Fruit fly (Drosophila melanogaster) whole organism, embryonic: ENCODE results near the gene NT1.

Experiments
- Aef1 ChIP-seq: fragments of 200-800 bp; sonication (Bioruptor generic); IDR thresholded peaks from 3 replicates; pipeline ENCODE4 v1.3.6; 2022; ENCODE audit warnings: missing biosample characterization, missing genetic modification characterization
- Antp ChIP-seq: fragments of 200-800 bp; sonication (Bioruptor generic); optimal IDR thresholded peaks from 3 replicates; lab custom pipeline; 2016; ENCODE audit warnings: missing biosample characterization, missing genetic modification characterization
- Asciz ChIP-seq: fragments of 200-800 bp; sonication (Bioruptor generic); optimal IDR thresholded peaks from 2 replicates; lab custom pipeline; 2017; ENCODE audit warnings: missing biosample characterization, mild to moderate bottlenecking, missing genetic modification characterization, missing genetic modification reagents
- Atf6 ChIP-seq: fragments of 200-800 bp; sonication (Bioruptor generic); IDR thresholded peaks from 2 replicates; pipeline ENCODE4 v1.3.6; 2022; ENCODE audit warnings: missing biosample characterization, missing genetic modification characterization
- CG10274 ChIP-seq: fragments of 200-800 bp; sonication (Bioruptor generic); optimal IDR thresholded peaks from 3 replicates; lab custom pipeline; 2017; ENCODE audit warnings: missing biosample characterization, mild to moderate bottlenecking, missing genetic modification characterization
- CG10979 ChIP-seq: fragments of 200-800 bp; sonication (Bioruptor generic); optimal IDR thresholded peaks from 2 replicates; lab custom pipeline; 2018; ENCODE audit warnings: missing biosample characterization, mild to moderate bottlenecking, missing genetic modification characterization, moderate library complexity
- CG12659 ChIP-seq: fragments of 200-800 bp; sonication (Bioruptor generic); optimal IDR thresholded peaks from 3 replicates; lab custom pipeline; 2017; ENCODE audit warnings: mild to moderate bottlenecking, missing biosample characterization, missing genetic modification reagents, missing genetic modification characterization
- CG1602 ChIP-seq: fragments of 200-800 bp; sonication (Bioruptor generic); optimal IDR thresholded peaks from 3 replicates; lab custom pipeline; 2016; ENCODE audit warnings: missing biosample characterization, missing genetic modification characterization
- CG17612 ChIP-seq: fragments of 200-800 bp; sonication (Bioruptor generic); IDR thresholded peaks from 2 replicates; pipeline ENCODE4 v1.3.6; 2022; ENCODE audit warnings: missing biosample characterization, missing genetic modification characterization
- CG17802 ChIP-seq: fragments of 200-800 bp; sonication (Bioruptor generic); optimal IDR thresholded peaks from 2 replicates; lab custom pipeline; 2018; ENCODE audit warnings: missing biosample characterization, mild to moderate bottlenecking, missing genetic modification characterization, moderate library complexity
- CG18011 ChIP-seq: fragments of 200-800 bp; sonication (Bioruptor generic); optimal IDR thresholded peaks from 2 replicates; lab custom pipeline; 2017; ENCODE audit warnings: missing biosample characterization, missing genetic modification characterization, mild to moderate bottlenecking, moderate library complexity, missing genotype
- CG18619 ChIP-seq: fragments of 200-800 bp; sonication (Bioruptor generic); optimal IDR thresholded peaks from 3 replicates; lab custom pipeline; 2017; ENCODE audit warnings: missing biosample characterization, mild to moderate bottlenecking, missing genetic modification characterization
- CG2202 ChIP-seq: fragments of 200-800 bp; sonication (Bioruptor generic); optimal IDR thresholded peaks from 2 replicates; lab custom pipeline; 2018; ENCODE audit warnings: missing biosample characterization, mild to moderate bottlenecking, missing genetic modification characterization
- CG33213 ChIP-seq: fragments of 200-800 bp; sonication (Bioruptor generic); optimal IDR thresholded peaks from 3 replicates; lab custom pipeline; 2016; ENCODE audit warnings: missing biosample characterization, missing genetic modification characterization
- CG34422 ChIP-seq: fragments of 200-800 bp; sonication (Bioruptor generic); IDR thresholded peaks from 3 replicates; pipeline ENCODE4 v1.3.6; 2022; ENCODE audit warnings: missing biosample characterization, missing genetic modification characterization
- CG4328 ChIP-seq: fragments of 200-800 bp; sonication (Bioruptor generic); optimal IDR thresholded peaks from 3 replicates; lab custom pipeline; 2017; ENCODE audit warnings: missing biosample characterization, missing genetic modification reagents, missing genetic modification characterization
- CG6254 ChIP-seq: fragments of 200-800 bp; sonication (Bioruptor generic); optimal IDR thresholded peaks from 3 replicates; lab custom pipeline; 2017; ENCODE audit warnings: mild to moderate bottlenecking, missing biosample characterization, missing genetic modification reagents, missing genetic modification characterization
- CG6654 ChIP-seq: fragments of 200-800 bp; sonication (Bioruptor generic); optimal IDR thresholded peaks from 2 replicates; lab custom pipeline; 2017; ENCODE audit warnings: missing biosample characterization, mild to moderate bottlenecking, missing genetic modification characterization
- CG7839 ChIP-seq: fragments of 200-800 bp; sonication (Bioruptor generic); optimal IDR thresholded peaks from 3 replicates; lab custom pipeline; 2018; ENCODE audit warnings: missing biosample characterization, mild to moderate bottlenecking, missing genetic modification characterization, moderate library complexity
- CG9609 ChIP-seq: fragments of 200-800 bp; sonication (Bioruptor generic); optimal IDR thresholded peaks from 3 replicates; lab custom pipeline; 2016; ENCODE audit warnings: missing biosample characterization, missing genetic modification characterization
- CG9817 ChIP-seq: fragments of 200-800 bp; sonication (Bioruptor generic); optimal IDR thresholded peaks from 2 replicates; lab custom pipeline; 2018; ENCODE audit warnings: missing biosample characterization, mild to moderate bottlenecking, missing genetic modification characterization, moderate library complexity
- CG9876 ChIP-seq: fragments of 200-800 bp; sonication (Bioruptor generic); optimal IDR thresholded peaks from 2 replicates; lab custom pipeline; 2016; ENCODE audit warnings: missing biosample characterization, missing genetic modification characterization
- Camta ChIP-seq: fragments of 200-800 bp; sonication (Bioruptor generic); optimal IDR thresholded peaks from 2 replicates; lab custom pipeline; 2016; ENCODE audit warnings: missing biosample characterization, missing genetic modification characterization
- Deaf1 ChIP-seq: fragments of 200-800 bp; optimal IDR thresholded peaks from 3 replicates; lab custom pipeline; 2019; ENCODE audit warnings: missing biosample characterization, mild to moderate bottlenecking, missing genetic modification characterization, moderate library complexity
- Gug ChIP-seq: fragments of 200-800 bp; sonication (Bioruptor generic); IDR thresholded peaks from 4 replicates; pipeline ENCODE4 v1.3.6; 2022; ENCODE audit warnings: missing biosample characterization, missing genetic modification characterization
- H15 ChIP-seq: fragments of 200-800 bp; sonication (Bioruptor generic); IDR thresholded peaks from 3 replicates; pipeline ENCODE4 v1.3.6; 2022; ENCODE audit warnings: missing biosample characterization, missing genetic modification characterization
- H2.0 ChIP-seq: fragments of 200-800 bp; sonication (Bioruptor generic); IDR thresholded peaks from 2 replicates; pipeline ENCODE4 v1.3.6; 2022; ENCODE audit warnings: missing biosample characterization, missing genetic modification characterization
- Hr78 ChIP-seq, 2 experiments: fragments of 200-800 bp in 1 of 2; fragments of >200 bp in 1 of 2; sonication (Bioruptor generic) in 1 of 2; optimal IDR thresholded peaks; 2 replicates each; lab custom pipeline; 2017 to 2019; ENCODE audit warnings: missing biosample characterization in 2 of 2, missing genetic modification characterization in 2 of 2, mild to moderate bottlenecking in 1 of 2, moderate library complexity in 1 of 2
- Kr ChIP-seq: fragments of 200-800 bp; sonication (Bioruptor generic); optimal IDR thresholded peaks from 2 replicates; lab custom pipeline; 2017; ENCODE audit warnings: missing biosample characterization, mild to moderate bottlenecking, missing genetic modification characterization
- Lhr ChIP-seq: fragments of 200-800 bp; sonication (Bioruptor generic); optimal IDR thresholded peaks from 3 replicates; lab custom pipeline; 2017; ENCODE audit warnings: mild to moderate bottlenecking, missing biosample characterization, missing genetic modification reagents, missing genetic modification characterization
- Lpt ChIP-seq: fragments of >200 bp; optimal IDR thresholded peaks from 2 replicates; lab custom pipeline; 2018; ENCODE audit warnings: missing biosample characterization, missing genetic modification characterization
- Poxn ChIP-seq: fragments of 200-800 bp; sonication (Bioruptor generic); IDR thresholded peaks from 2 replicates; pipeline ENCODE4 v1.3.6; 2022; ENCODE audit warnings: missing biosample characterization, missing genetic modification characterization
- Rfx ChIP-seq: fragments of 200-800 bp; sonication (Bioruptor generic); IDR thresholded peaks from 2 replicates; pipeline ENCODE4 v1.3.6; 2022; ENCODE audit warnings: missing biosample characterization, missing genetic modification characterization
- Spps ChIP-seq: fragments of 200-800 bp; sonication (Bioruptor generic); optimal IDR thresholded peaks from 2 replicates; lab custom pipeline; 2018; ENCODE audit warnings: missing biosample characterization, mild to moderate bottlenecking, missing genetic modification characterization
- Stat92E ChIP-seq, 3 experiments: fragments of >200 bp in 2 of 3; fragments of 200-800 bp in 1 of 3; sonication (Bioruptor generic) in 1 of 3; optimal IDR thresholded peaks; 2 replicates each; lab custom pipeline; 2017 to 2019; ENCODE audit warnings: missing biosample characterization in 3 of 3, missing genetic modification characterization in 3 of 3, mild to moderate bottlenecking in 1 of 3, moderate library complexity in 1 of 3
- abd-A ChIP-seq: fragments of 200-800 bp; sonication (Bioruptor generic); optimal IDR thresholded peaks from 3 replicates; lab custom pipeline; 2019; ENCODE audit warnings: missing biosample characterization, mild to moderate bottlenecking, missing genetic modification characterization, moderate library complexity
- ac ChIP-seq: fragments of 200-800 bp; sonication (Bioruptor generic); optimal IDR thresholded peaks from 3 replicates; lab custom pipeline; 2017; ENCODE audit warnings: missing biosample characterization, mild to moderate bottlenecking, missing genetic modification characterization
- btn ChIP-seq: fragments of 200-800 bp; sonication (Bioruptor generic); optimal IDR thresholded peaks from 2 replicates; lab custom pipeline; 2016; ENCODE audit warnings: missing biosample characterization, missing genetic modification characterization
- crp ChIP-seq, 2 experiments: fragments of 200-800 bp; sonication (Bioruptor generic); optimal IDR thresholded peaks; 2 replicates in 1 of 2; 3 replicates in 1 of 2; lab custom pipeline; 2017; ENCODE audit warnings: missing biosample characterization in 2 of 2, missing genetic modification characterization in 2 of 2, mild to moderate bottlenecking in 1 of 2, moderate library complexity in 1 of 2
- her ChIP-seq: fragments of 200-800 bp; sonication (Bioruptor generic); optimal IDR thresholded peaks from 2 replicates; lab custom pipeline; 2016; ENCODE audit warnings: missing biosample characterization, missing genetic modification characterization
- jumu ChIP-seq: fragments of 200-800 bp; sonication (Bioruptor generic); optimal IDR thresholded peaks from 3 replicates; lab custom pipeline; 2016; ENCODE audit warnings: missing biosample characterization, missing genetic modification characterization
- ken ChIP-seq: fragments of 200-800 bp; sonication (Bioruptor generic); IDR thresholded peaks from 3 replicates; pipeline ENCODE4 v1.3.6; 2022; ENCODE audit warnings: missing biosample characterization, missing genetic modification characterization
- lab ChIP-seq: fragments of 200-800 bp; sonication (Bioruptor generic); optimal IDR thresholded peaks from 3 replicates; lab custom pipeline; 2017; ENCODE audit warnings: missing biosample characterization, missing genetic modification characterization, mild to moderate bottlenecking, moderate library complexity, missing genetic modification reagents
- otp ChIP-seq: fragments of 200-800 bp; sonication (Bioruptor generic); IDR thresholded peaks from 3 replicates; pipeline ENCODE4, ENCODE4 v1.3.6; 2022; ENCODE audit warnings: missing biosample characterization, missing genetic modification characterization
- pum ChIP-seq: fragments of 200-800 bp; sonication (Bioruptor generic); optimal IDR thresholded peaks from 2 replicates; lab custom pipeline; 2016; ENCODE audit warnings: missing biosample characterization, missing genetic modification characterization
- sens ChIP-seq: fragments of 200-800 bp; sonication (Bioruptor generic); peaks from one replicate; lab custom pipeline; 2016; ENCODE audit warnings: missing biosample characterization, missing genetic modification characterization
- tin ChIP-seq: fragments of 200-800 bp; sonication (Bioruptor generic); optimal IDR thresholded peaks from 3 replicates; lab custom pipeline; 2016; ENCODE audit warnings: missing biosample characterization, missing genetic modification characterization
- wek ChIP-seq: fragments of 200-800 bp; sonication (Bioruptor generic); optimal IDR thresholded peaks from 3 replicates; lab custom pipeline; 2018; ENCODE audit warnings: missing biosample characterization, mild to moderate bottlenecking, missing genetic modification characterization, moderate library complexity

The NT1 gene

dm6 chr3L:4541573-4542371, 33.5 kb upstream of the NT1 start, which contains the start of gene CG11357 (continued):
- peak; percentile 89 for TF ChIP-seq CG18011 (GFP tag; lab: Kevin White, UChicago)
- peak; percentile 99 for TF ChIP-seq Aef1 (GFP tag; lab: Robert Waterston, UW)
- TF ChIP-seq CG34422 = peak; percentile 99
- peak; percentile 95 for TF ChIP-seq Poxn (GFP tag; lab: Robert Waterston, UW)
- peak; percentile 96 for TF ChIP-seq tin (GFP tag; lab: Kevin White, UChicago)
- TF ChIP-seq Lhr (GFP tag; lab: Kevin White, UChicago) = peak; percentile 83
- TF ChIP-seq her (GFP tag; lab: Kevin White, UChicago) = peak; percentile 77
- TF ChIP-seq CG9817 (tag; lab: Kevin White, UChicago) = peak; percentile 99
- peak; percentile 98 for TF ChIP-seq CG18619 (GFP tag; lab: Kevin White, UChicago)
- peak; percentile 97 for TF ChIP-seq CG1602 (GFP tag; lab: Kevin White, UChicago)
- peak; percentile 88 for TF ChIP-seq ac (GFP tag; lab: Kevin White, UChicago)
- peak; percentile 77 for TF ChIP-seq CG17802
- TF ChIP-seq otp = peak; percentile 97
- TF ChIP-seq Antp (GFP tag; lab: Kevin White, UChicago) = peak; percentile 74
- TF ChIP-seq Hr78 (GFP tag; optimal IDR thresholded peaks at IDR 0.05; lab: Kevin White, UChicago) = peak in 1 of 2 experiments; percentile 94
- TF ChIP-seq abd-A (tag; lab: Kevin White, UChicago) = peak; percentile 87
- TF ChIP-seq Asciz (GFP tag; lab: Kevin White, UChicago) = peak; percentile 98
- peak; percentile 83 for TF ChIP-seq pum (GFP tag; lab: Kevin White, UChicago)
- peak; percentile 47 for TF ChIP-seq btn
- peak; percentile 99 for TF ChIP-seq lab
- peak; percentile 98 for TF ChIP-seq Spps (tag; lab: Kevin White, UChicago)
- TF ChIP-seq CG6654 (GFP tag; lab: Kevin White, UChicago) = peak; percentile 83
- TF ChIP-seq CG4328 (GFP tag; lab: Kevin White, UChicago) = peak; percentile 97
- peak; percentile 99 for TF ChIP-seq Rfx (GFP tag; lab: Robert Waterston, UW)
- peak in 1 of 2 experiments; percentile 53 for TF ChIP-seq crp (GFP tag; optimal IDR thresholded peaks at IDR 0.05; lab: Kevin White, UChicago)
- peak; percentile 96 for TF ChIP-seq Gug (GFP tag; lab: Robert Waterston, UW)
- TF ChIP-seq CG9876 = peak; percentile 36
- TF ChIP-seq Deaf1 (tag; lab: Kevin White, UChicago) = peak; percentile 89
- peak; percentile 86 for TF ChIP-seq CG10274 (GFP tag; lab: Kevin White, UChicago)
- peak; percentile 97 for TF ChIP-seq sens (GFP tag; lab: Kevin White, UChicago)
- peak; percentile 97 for TF ChIP-seq CG17612
- TF ChIP-seq CG33213 = peak; percentile 53
- peak; percentile 98 for TF ChIP-seq H2.0 (GFP tag; lab: Robert Waterston, UW)
- TF ChIP-seq CG7839 (tag; lab: Kevin White, UChicago) = peak; percentile 99
- TF ChIP-seq jumu (GFP tag; lab: Kevin White, UChicago) = peak; percentile 66
- no peak for TF ChIP-seq Kr (GFP tag; lab: Kevin White, UChicago)
- no peak for TF ChIP-seq Lpt
- TF ChIP-seq CG10979 (tag; lab: Kevin White, UChicago) = peak; percentile 99
- TF ChIP-seq H15 (GFP tag; lab: Robert Waterston, UW) = peak; percentile 99
- TF ChIP-seq CG6254 = peak; percentile 95
- peak; percentile 99 for TF ChIP-seq Atf6
- TF ChIP-seq Camta (GFP tag; lab: Kevin White, UChicago) = peak; percentile 76
- peak; percentile 99 for TF ChIP-seq CG12659 (GFP tag; lab: Kevin White, UChicago)
- TF ChIP-seq CG9609 (GFP tag; lab: Kevin White, UChicago) = peak; percentile 25
- peak; percentile 98 for TF ChIP-seq ken
- TF ChIP-seq wek (GFP tag; lab: Kevin White, UChicago) = peak; percentile 84
- TF ChIP-seq Stat92E (GFP tag; optimal IDR thresholded peaks at IDR 0.05; lab: Kevin White, UChicago) = peak in 1 of 3 experiments; percentile 95
- peak; percentile 98 for TF ChIP-seq CG2202 (tag; lab: Kevin White, UChicago)
